Fruit fly (Drosophila melanogaster) whole organism, prepupa: ENCODE results near the gene CG5969.
"Not testable (repeated sequence)": the region's sequence is repeated elsewhere in the genome, so short reads cannot be mapped to it uniquely, and the experiment has no call there.

Source experiments
- Blimp-1 ChIP-seq: fragments of 200-800 bp; sonication (Bioruptor generic); optimal IDR thresholded peaks from 3 replicates; lab custom pipeline; 2017; ENCODE audit warnings: missing biosample characterization, missing genetic modification characterization, mild to moderate bottlenecking, moderate library complexity, missing genetic modification reagents
- CG10631 ChIP-seq: fragments of 200-800 bp; sonication (Bioruptor generic); optimal IDR thresholded peaks from 2 replicates; lab custom pipeline; 2016; ENCODE audit warnings: missing biosample characterization, missing genetic modification characterization
- CG10669 ChIP-seq: fragments of 200-800 bp; sonication (Bioruptor generic); optimal IDR thresholded peaks from 3 replicates; lab custom pipeline; 2018; ENCODE audit warnings: missing biosample characterization, mild to moderate bottlenecking, missing genetic modification characterization, moderate library complexity
- CG11294 ChIP-seq: fragments of 200-800 bp; sonication (Bioruptor generic); IDR thresholded peaks from 2 replicates; pipeline ENCODE4 v1.3.6; 2022; ENCODE audit warnings: missing biosample characterization, missing genetic modification characterization
- CG11762 ChIP-seq: fragments of 200-800 bp; sonication (Bioruptor generic); optimal IDR thresholded peaks from 3 replicates; lab custom pipeline; 2016; ENCODE audit warnings: missing biosample characterization, missing genetic modification characterization; ENCODE audit not compliant: insufficient read depth
- CG15336 ChIP-seq: fragments of 200-800 bp; sonication (Bioruptor generic); IDR thresholded peaks from 2 replicates; pipeline ENCODE4 v1.3.6; 2022; ENCODE audit warnings: missing biosample characterization, missing genetic modification characterization
- CG1621 ChIP-seq: fragments of 200-800 bp; sonication (Bioruptor generic); optimal IDR thresholded peaks from 3 replicates; lab custom pipeline; 2018; ENCODE audit warnings: missing biosample characterization, mild to moderate bottlenecking, missing genetic modification characterization
- CG16779 ChIP-seq: fragments of 200-800 bp; sonication (Bioruptor generic); optimal IDR thresholded peaks from 3 replicates; lab custom pipeline; 2017; ENCODE audit warnings: missing biosample characterization, mild to moderate bottlenecking, missing genetic modification characterization
- CG3032 ChIP-seq: fragments of 200-800 bp; optimal IDR thresholded peaks from 2 replicates; lab custom pipeline; 2019; ENCODE audit warnings: missing biosample characterization, mild to moderate bottlenecking, missing genetic modification characterization, moderate library complexity
- CG32006 ChIP-seq: fragments of 200-800 bp; sonication (Bioruptor generic); optimal IDR thresholded peaks from 3 replicates; lab custom pipeline; 2017; ENCODE audit warnings: missing biosample characterization, mild to moderate bottlenecking, missing genetic modification characterization
- CG3919 ChIP-seq: fragments of 200-800 bp; sonication (Bioruptor generic); optimal IDR thresholded peaks from 3 replicates; lab custom pipeline; 2016; ENCODE audit warnings: missing biosample characterization, missing genetic modification characterization
- CG6163 ChIP-seq: fragments of 200-800 bp; sonication (Bioruptor generic); IDR thresholded peaks from 3 replicates; pipeline ENCODE4 v1.3.6; 2022; ENCODE audit warnings: missing biosample characterization, missing genetic modification characterization
- CG6808 ChIP-seq: fragments of 200-800 bp; sonication (Bioruptor generic); optimal IDR thresholded peaks from 3 replicates; lab custom pipeline; 2017; ENCODE audit warnings: missing biosample characterization, missing genetic modification characterization, mild to moderate bottlenecking, moderate library complexity, missing genetic modification reagents
- CG7368 ChIP-seq: fragments of 200-800 bp; sonication (Bioruptor generic); optimal IDR thresholded peaks from 3 replicates; lab custom pipeline; 2016; ENCODE audit warnings: missing biosample characterization, missing genetic modification characterization
- CG8119 ChIP-seq: fragments of 200-800 bp; sonication (Bioruptor generic); IDR thresholded peaks from 3 replicates; pipeline ENCODE4 v1.3.6; 2022; ENCODE audit warnings: missing biosample characterization, missing genetic modification characterization
- CG8319 ChIP-seq: fragments of 200-800 bp; sonication (Bioruptor generic); optimal IDR thresholded peaks from 3 replicates; lab custom pipeline; 2016; ENCODE audit warnings: missing biosample characterization, missing genetic modification characterization
- CG8632 ChIP-seq: fragments of 200-800 bp; sonication (Bioruptor generic); optimal IDR thresholded peaks from 3 replicates; lab custom pipeline; 2016; ENCODE audit warnings: missing biosample characterization, missing genetic modification characterization
- CG9139 ChIP-seq: fragments of 200-800 bp; sonication (Bioruptor generic); optimal IDR thresholded peaks from 3 replicates; lab custom pipeline; 2017; ENCODE audit warnings: missing biosample characterization, mild to moderate bottlenecking, missing genetic modification characterization
- Eip75B ChIP-seq: fragments of 200-800 bp; sonication (Bioruptor generic); optimal IDR thresholded peaks from 3 replicates; lab custom pipeline; 2016; ENCODE audit warnings: missing biosample characterization, missing genetic modification characterization
- Eip93F ChIP-seq: fragments of 200-800 bp; sonication (Bioruptor generic); optimal IDR thresholded peaks from 2 replicates; lab custom pipeline; 2016; ENCODE audit warnings: missing biosample characterization, mild to moderate bottlenecking, missing genetic modification characterization
- Gug ChIP-seq: fragments of 200-800 bp; sonication (Bioruptor generic); IDR thresholded peaks from 2 replicates; pipeline ENCODE4 v1.3.6; 2022; ENCODE audit warnings: missing biosample characterization, missing genetic modification characterization
- Hr39 ChIP-seq: fragments of 200-800 bp; sonication (Bioruptor generic); optimal IDR thresholded peaks from 2 replicates; lab custom pipeline; 2016; ENCODE audit warnings: missing biosample characterization, missing genetic modification characterization
- Hr4 ChIP-seq: fragments of 200-800 bp; sonication (Bioruptor generic); optimal IDR thresholded peaks from 3 replicates; lab custom pipeline; 2016; ENCODE audit warnings: missing biosample characterization, missing genetic modification characterization
- Lpt ChIP-seq: fragments of 200-800 bp; sonication (Bioruptor generic); optimal IDR thresholded peaks from 3 replicates; lab custom pipeline; 2016; ENCODE audit warnings: missing biosample characterization, missing genetic modification characterization
- Met ChIP-seq: fragments of 200-800 bp; sonication (Bioruptor generic); optimal IDR thresholded peaks from 3 replicates; lab custom pipeline; 2016; ENCODE audit warnings: missing biosample characterization, missing genetic modification characterization
- Smox ChIP-seq: fragments of 200-800 bp; sonication (Bioruptor generic); optimal IDR thresholded peaks from 3 replicates; lab custom pipeline; 2016; ENCODE audit warnings: missing biosample characterization, missing genetic modification characterization
- Sox14 ChIP-seq: fragments of 200-800 bp; sonication (Bioruptor generic); optimal IDR thresholded peaks from 3 replicates; lab custom pipeline; 2016; ENCODE audit warnings: missing biosample characterization, missing genetic modification characterization
- acj6 ChIP-seq: fragments of 200-800 bp; sonication (Bioruptor generic); optimal IDR thresholded peaks from 3 replicates; lab custom pipeline; 2016; ENCODE audit warnings: missing biosample characterization, missing genetic modification characterization
- dsx ChIP-seq: fragments of 200-800 bp; optimal IDR thresholded peaks from 3 replicates; lab custom pipeline; 2019; ENCODE audit warnings: missing biosample characterization, mild to moderate bottlenecking, missing genetic modification characterization, moderate library complexity; ENCODE audit not compliant: poor library complexity, severe bottlenecking
- eg ChIP-seq: fragments of 200-800 bp; sonication (Bioruptor generic); IDR thresholded peaks from 3 replicates; pipeline ENCODE4 v1.3.6; 2022; ENCODE audit warnings: missing biosample characterization, missing genetic modification characterization
- fd85E ChIP-seq: fragments of 200-800 bp; sonication (Bioruptor generic); optimal IDR thresholded peaks from 3 replicates; lab custom pipeline; 2016; ENCODE audit warnings: missing biosample characterization, missing genetic modification characterization
- fkh ChIP-seq: fragments of 200-800 bp; sonication (Bioruptor generic); optimal IDR thresholded peaks from 3 replicates; lab custom pipeline; 2017; ENCODE audit warnings: missing biosample characterization, mild to moderate bottlenecking, missing genetic modification characterization, moderate library complexity
- lz ChIP-seq: fragments of 200-800 bp; sonication (Bioruptor generic); optimal IDR thresholded peaks from 3 replicates; lab custom pipeline; 2016; ENCODE audit warnings: missing biosample characterization, missing genetic modification characterization
- pdm3 ChIP-seq: fragments of 200-800 bp; sonication (Bioruptor generic); optimal IDR thresholded peaks from 3 replicates; lab custom pipeline; 2016; ENCODE audit warnings: missing biosample characterization, missing genetic modification characterization
- salr ChIP-seq, 2 experiments: fragments of 200-800 bp; sonication (Bioruptor generic); optimal IDR thresholded peaks; 3 replicates each; lab custom pipeline; 2016 to 2018; ENCODE audit warnings: missing biosample characterization in 2 of 2, missing genetic modification characterization in 2 of 2, mild to moderate bottlenecking in 1 of 2
- spab ChIP-seq: fragments of 200-800 bp; sonication (Bioruptor generic); optimal IDR thresholded peaks from 2 replicates; lab custom pipeline; 2017; ENCODE audit warnings: missing biosample characterization, mild to moderate bottlenecking, missing genetic modification characterization, missing genetic modification reagents
- ss ChIP-seq, 2 experiments: fragments of 200-800 bp; sonication (Bioruptor generic); optimal IDR thresholded peaks; 2 replicates in 1 of 2; 3 replicates in 1 of 2; lab custom pipeline; 2017 to 2018; ENCODE audit warnings: mild to moderate bottlenecking in 2 of 2, missing biosample characterization in 2 of 2, missing genetic modification characterization in 2 of 2, moderate library complexity in 1 of 2
- svp ChIP-seq: fragments of 200-800 bp; sonication (Bioruptor generic); peaks from one replicate; lab custom pipeline; 2016; ENCODE audit warnings: missing biosample characterization, missing genetic modification characterization
- topi ChIP-seq: fragments of 200-800 bp; sonication (Bioruptor generic); optimal IDR thresholded peaks from 3 replicates; lab custom pipeline; 2016; ENCODE audit warnings: missing biosample characterization, missing genetic modification characterization
- vri ChIP-seq: fragments of 200-800 bp; sonication (Bioruptor generic); optimal IDR thresholded peaks from 3 replicates; lab custom pipeline; 2016; ENCODE audit warnings: missing biosample characterization, mild to moderate bottlenecking, missing genetic modification characterization

The CG5969 gene

DNA sequence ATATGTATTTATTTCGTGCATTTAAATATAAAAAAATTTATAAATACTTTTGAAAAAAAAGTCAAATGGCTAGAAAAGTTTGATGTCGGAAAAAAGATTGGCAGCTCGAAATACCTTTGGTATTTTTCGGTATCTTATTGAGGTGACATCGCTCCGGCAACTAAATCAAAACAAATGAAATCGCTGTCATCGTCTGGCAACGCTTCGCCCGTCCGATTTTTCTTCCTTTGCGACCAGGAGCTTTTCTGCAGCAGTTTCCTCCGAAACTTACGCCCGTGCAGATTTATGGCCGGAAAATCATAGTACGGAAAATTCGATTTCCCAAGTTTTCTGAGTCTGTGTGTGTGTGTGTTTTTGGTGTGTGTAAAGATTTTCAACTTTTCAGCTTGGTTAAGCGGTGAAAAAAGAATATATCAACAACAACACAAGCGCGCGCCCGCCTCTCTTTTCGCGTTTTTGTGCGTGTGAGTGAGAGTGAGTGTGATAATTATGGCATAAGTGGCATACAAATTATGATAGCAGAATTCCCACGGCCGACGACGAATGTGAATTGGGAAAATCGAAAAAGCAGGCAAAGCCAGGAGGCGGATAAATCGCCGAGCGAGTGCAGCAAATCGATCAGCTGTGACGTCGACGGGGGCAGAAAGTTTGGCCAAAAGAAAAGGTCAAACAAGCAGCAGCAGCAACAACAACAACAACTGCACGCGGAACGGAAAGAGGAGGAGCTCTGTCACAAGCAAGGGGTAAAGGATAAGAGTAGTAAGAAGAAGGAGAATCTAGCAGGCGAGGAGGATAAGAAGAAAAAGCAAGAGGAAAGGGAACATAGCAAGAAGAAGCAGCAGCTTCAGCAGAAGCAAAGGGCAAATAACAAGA, 23.8 kb downstream of the CG5969 start, which contains the start of gene CG32425 (continued):
- TF ChIP-seq CG11762 = no peak
- no peak for TF ChIP-seq Met (GFP tag; lab: Kevin White, UChicago)
- TF ChIP-seq acj6 = no peak
- no peak for TF ChIP-seq topi (GFP tag; lab: Kevin White, UChicago)
- peak; percentile 33 for TF ChIP-seq Eip75B (GFP tag; lab: Kevin White, UChicago)
- TF ChIP-seq pdm3 = no peak
- no peak for TF ChIP-seq Blimp-1 (GFP tag; lab: Kevin White, UChicago)
- no peak for TF ChIP-seq CG16779 (tag; lab: Kevin White, UChicago)
- TF ChIP-seq CG3919 = no peak
- TF ChIP-seq vri (GFP tag; lab: Kevin White, UChicago) = peak; percentile 88
- TF ChIP-seq Eip93F (GFP tag; lab: Kevin White, UChicago) = no peak
- TF ChIP-seq Smox (GFP tag; lab: Kevin White, UChicago) = no peak
- no peak for TF ChIP-seq CG32006 (GFP tag; lab: Kevin White, UChicago)
- no peak for TF ChIP-seq Gug (GFP tag; lab: Robert Waterston, UW)
- no peak for TF ChIP-seq ss (GFP tag; optimal IDR thresholded peaks at IDR 0.05; lab: Kevin White, UChicago)
- TF ChIP-seq lz (GFP tag; lab: Kevin White, UChicago) = no peak
- TF ChIP-seq CG10669 = no peak
- TF ChIP-seq dsx (GFP tag; lab: Kevin White, UChicago) = no peak
- TF ChIP-seq salr (GFP tag; optimal IDR thresholded peaks at IDR 0.05; lab: Kevin White, UChicago) = no peak
- TF ChIP-seq CG11294 (GFP tag; lab: Robert Waterston, UW) = no peak
- TF ChIP-seq, all 60 proteins: peak for 9

- TF ChIP-seq Hr4 (no peak), eg (GFP tag; lab: Robert Waterston, UW) (no peak), CG15336 (GFP tag; lab: Robert Waterston, UW) (no peak), CG3032 (tag; lab: Kevin White, UChicago) (no peak), Hr39 (no peak), CG6808 (GFP tag; lab: Kevin White, UChicago) (no peak), CG10631 (no peak), CG1621 (tag; lab: Kevin White, UChicago) (no peak), CG6163 (GFP tag; lab: Robert Waterston, UW) (no peak), CG11294 (GFP tag; lab: Robert Waterston, UW) (no peak), Gug (GFP tag; lab: Robert Waterston, UW) (no peak), Eip93F (GFP tag; lab: Kevin White, UChicago) (no peak), CG32006 (GFP tag; lab: Kevin White, UChicago) (no peak), CG7368 (no peak), Lpt (no peak)
Measured at dm6 chr3L:20498204-20498603, 24.6 kb downstream of the CG5969 start.

DNA sequence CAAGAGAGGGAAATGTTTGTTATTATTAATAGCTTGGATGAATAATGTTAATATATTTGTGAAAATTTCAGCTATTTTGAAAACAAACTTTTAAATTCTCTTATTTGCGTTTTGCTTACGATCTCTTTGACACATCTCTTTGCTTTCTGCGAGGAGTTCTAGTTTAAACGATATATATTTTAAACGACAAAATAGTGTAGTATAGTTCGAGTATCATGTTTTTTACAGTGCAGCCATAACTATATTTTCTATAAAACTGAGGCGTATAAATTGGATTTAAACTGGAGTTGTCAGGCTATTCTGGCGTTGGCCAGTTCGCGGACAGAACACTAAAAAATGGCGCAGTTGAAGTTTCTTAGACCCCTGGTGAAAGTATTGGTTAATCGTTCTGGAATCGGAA, 26.0 kb downstream of the CG5969 start, which contains the start of gene CG18281:
CG18281 (plus strand) TSS at position 301 of the 400 bp plus-strand sequence.
- not testable (repeated sequence) for TF ChIP-seq CG8119; CG32006 (GFP tag; lab: Kevin White, UChicago); CG3032 (tag; lab: Kevin White, UChicago)

DNA sequence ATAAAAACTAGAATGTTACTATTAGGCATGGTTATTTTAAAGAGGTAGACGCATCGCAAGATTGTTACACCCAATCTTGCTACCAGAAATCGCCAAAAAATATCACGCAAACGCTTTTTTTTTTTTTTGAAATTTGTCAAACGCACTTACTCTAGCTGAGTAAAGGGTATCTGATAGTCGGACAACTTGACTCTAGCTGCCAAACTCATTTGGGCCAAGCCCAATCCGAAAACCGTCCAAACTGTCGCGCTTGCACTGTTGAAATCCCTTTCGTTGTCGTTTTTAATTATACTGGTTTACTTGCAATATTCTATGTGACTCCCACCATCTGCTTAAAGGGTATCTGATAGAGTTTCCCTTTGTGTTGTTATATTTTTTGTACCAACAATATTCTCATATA, 29.7 kb downstream of the CG5969 start:
- TF ChIP-seq Smox (GFP tag; lab: Kevin White, UChicago) (no peak), CG8632 (GFP tag; lab: Kevin White, UChicago) (no peak), fkh (GFP tag; lab: Kevin White, UChicago) (no peak), topi (GFP tag; lab: Kevin White, UChicago) (no peak), Sox14 (GFP tag; lab: Kevin White, UChicago) (no peak), CG3919 (no peak), eg (GFP tag; lab: Robert Waterston, UW) (no peak), CG8319 (no peak), acj6 (no peak), Lpt (no peak), CG1621 (tag; lab: Kevin White, UChicago) (no peak), vri (GFP tag; lab: Kevin White, UChicago) (no peak), CG9139 (GFP tag; lab: Kevin White, UChicago) (no peak), svp (no peak), spab (GFP tag; lab: Kevin White, UChicago) (no peak), fd85E (no peak), dsx (GFP tag; lab: Kevin White, UChicago) (no peak)
- TF ChIP-seq, all 60 proteins: peak for 0
